Fruit fly (Drosophila melanogaster) Kc167 (cell line): Measurements from ENCODE around the gene CG14423.

Experiments used
- Sin3A ChIP-seq: fragments of >200 bp; optimal IDR thresholded peaks from 2 replicates; lab custom pipeline; 2018; ENCODE audit warnings: missing external identifiers
- h ChIP-seq: fragments of >200 bp; optimal IDR thresholded peaks from 3 replicates; lab custom pipeline; 2018; ENCODE audit warnings: missing external identifiers
- insv ChIP-seq: fragments of >200 bp; optimal IDR thresholded peaks from 3 replicates; lab custom pipeline; 2018; ENCODE audit warnings: missing external identifiers
- psq ChIP-seq: fragments of >200 bp; optimal IDR thresholded peaks from 2 replicates; lab custom pipeline; 2017; ENCODE audit warnings: missing external identifiers

DNA sequence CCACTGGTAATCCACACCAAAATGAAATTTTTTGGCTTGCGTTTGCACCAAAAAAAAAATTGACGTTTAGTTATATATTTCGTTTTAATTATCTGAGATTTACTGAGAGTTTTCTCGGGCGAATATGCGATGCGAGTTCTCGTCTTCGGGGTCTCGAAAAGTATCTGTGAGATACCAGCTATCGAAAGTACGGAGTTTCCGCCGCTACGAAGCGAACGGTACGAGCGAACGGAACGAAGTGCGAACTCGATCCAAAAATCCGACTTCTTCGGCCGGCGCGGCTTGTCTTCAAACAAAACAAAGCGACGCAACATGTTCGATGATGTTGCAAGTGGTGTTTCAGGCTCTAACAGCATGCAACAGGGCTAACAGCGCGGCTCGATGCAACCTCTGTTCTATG, 28.4 kb downstream of the CG14423 start, which contains the start of gene rst:
- TF ChIP-seq insv: no peak
- TF ChIP-seq h: no peak
- TF ChIP-seq psq (lab: Kevin White, UChicago): no peak
- no peak for TF ChIP-seq Sin3A
